Worm (Caenorhabditis elegans) whole organism, L4/young adult: ENCODE results near the gene lgc-48.

ENCODE experiments used
- dao-5 ChIP-seq: sonication (generic microtip); optimal IDR thresholded peaks from 2 replicates; lab custom pipeline; 2016; ENCODE audit warnings: missing genotype, missing genetic modification characterization, moderate library complexity, missing compliant biosample characterization
- him-1 ChIP-seq: sonication (generic microtip); optimal IDR thresholded peaks from 2 replicates; lab custom pipeline; 2016; ENCODE audit warnings: missing genotype, missing genetic modification reagents, missing genetic modification characterization, missing compliant biosample characterization

DNA sequence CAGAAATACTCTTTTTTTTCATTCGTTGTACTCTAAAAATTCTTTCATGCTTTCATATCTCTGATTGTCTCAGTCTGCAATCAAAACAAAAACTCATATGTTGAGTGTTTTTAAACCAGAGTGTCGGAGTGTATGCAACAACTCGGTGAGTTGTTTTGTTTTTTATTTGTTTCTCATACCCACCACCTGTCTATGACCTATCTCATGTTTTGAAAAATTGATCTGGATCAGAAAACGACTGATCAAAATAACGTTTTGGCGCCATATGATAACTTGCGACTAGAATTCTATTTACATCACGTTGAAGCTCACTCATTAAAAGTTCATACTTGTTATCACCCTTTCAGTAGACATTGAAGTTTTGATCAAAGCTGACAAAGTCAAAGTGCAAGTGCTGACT lies 41.3 kb upstream of the lgc-48 start:
- TF ChIP-seq him-1 (tag; lab: Kevin White, UChicago) (no peak), dao-5 (tag; lab: Kevin White, UChicago) (no peak)
